Fruit fly (Drosophila melanogaster) whole organism, embryonic: ENCODE results near the gene Tcs3.

ENCODE experiments used
- Blimp-1 ChIP-seq: fragments of 200-800 bp; sonication (Bioruptor generic); optimal IDR thresholded peaks from 3 replicates; lab custom pipeline; 2018; ENCODE audit warnings: missing biosample characterization, missing genetic modification characterization, mild to moderate bottlenecking, moderate library complexity, missing genetic modification reagents
- CG10267 ChIP-seq: fragments of 200-800 bp; sonication (Bioruptor generic); optimal IDR thresholded peaks from 2 replicates; lab custom pipeline; 2018; ENCODE audit warnings: missing biosample characterization, mild to moderate bottlenecking, missing genetic modification characterization, moderate library complexity
- CG10979 ChIP-seq: fragments of 200-800 bp; sonication (Bioruptor generic); optimal IDR thresholded peaks from 2 replicates; lab custom pipeline; 2018; ENCODE audit warnings: missing biosample characterization, mild to moderate bottlenecking, missing genetic modification characterization, moderate library complexity
- CG11504 ChIP-seq: fragments of 200-800 bp; sonication (Bioruptor generic); optimal IDR thresholded peaks from 3 replicates; lab custom pipeline; 2019; ENCODE audit warnings: missing biosample characterization, mild to moderate bottlenecking, missing genetic modification characterization, moderate library complexity
- CG12659 ChIP-seq: fragments of 200-800 bp; sonication (Bioruptor generic); optimal IDR thresholded peaks from 3 replicates; lab custom pipeline; 2017; ENCODE audit warnings: mild to moderate bottlenecking, missing biosample characterization, missing genetic modification reagents, missing genetic modification characterization
- CG12744 ChIP-seq: fragments of 200-800 bp; sonication (Bioruptor generic); optimal IDR thresholded peaks from 2 replicates; lab custom pipeline; 2016; ENCODE audit warnings: missing biosample characterization, missing genetic modification characterization
- CG17612 ChIP-seq: fragments of 200-800 bp; sonication (Bioruptor generic); IDR thresholded peaks from 2 replicates; pipeline ENCODE4 v1.3.6; 2022; ENCODE audit warnings: missing biosample characterization, missing genetic modification characterization
- CG1792 ChIP-seq: fragments of 200-800 bp; sonication (Bioruptor generic); optimal IDR thresholded peaks from 2 replicates; lab custom pipeline; 2016; ENCODE audit warnings: missing biosample characterization, missing genetic modification characterization
- CG2116 ChIP-seq: fragments of 200-800 bp; sonication (Bioruptor generic); optimal IDR thresholded peaks from 3 replicates; lab custom pipeline; 2018; ENCODE audit warnings: missing biosample characterization, mild to moderate bottlenecking, missing genetic modification characterization
- CG30403 ChIP-seq: fragments of 200-800 bp; sonication (Bioruptor generic); optimal IDR thresholded peaks from 3 replicates; lab custom pipeline; 2016; ENCODE audit warnings: missing biosample characterization, missing genetic modification characterization
- CG31441 ChIP-seq: fragments of 200-800 bp; sonication (Bioruptor generic); IDR thresholded peaks from 2 replicates; pipeline ENCODE4 v1.3.6; 2022; ENCODE audit warnings: missing biosample characterization, missing genetic modification characterization
- CG5180 ChIP-seq: fragments of 200-800 bp; sonication (Bioruptor generic); optimal IDR thresholded peaks from 3 replicates; lab custom pipeline; 2017; ENCODE audit warnings: missing biosample characterization, missing genetic modification characterization, mild to moderate bottlenecking, moderate library complexity, missing genetic modification reagents
- CG6175 ChIP-seq: fragments of 200-800 bp; sonication (Bioruptor generic); IDR thresholded peaks from 3 replicates; pipeline ENCODE4 v1.3.6; 2022; ENCODE audit warnings: missing biosample characterization, missing genetic modification characterization
- CG6689 ChIP-seq: fragments of 200-800 bp; sonication (Bioruptor generic); IDR thresholded peaks from 2 replicates; pipeline ENCODE4 v1.3.6; 2022; ENCODE audit warnings: missing biosample characterization, missing genetic modification characterization
- CG6765 ChIP-seq: fragments of 200-800 bp; sonication (Bioruptor generic); optimal IDR thresholded peaks from 3 replicates; lab custom pipeline; 2017; ENCODE audit warnings: missing biosample characterization, mild to moderate bottlenecking, missing genetic modification characterization
- CG6791 ChIP-seq: fragments of 200-800 bp; sonication (Bioruptor generic); IDR thresholded peaks from 3 replicates; pipeline ENCODE4 v1.3.6; 2022; ENCODE audit warnings: missing biosample characterization, missing genetic modification characterization; ENCODE audit not compliant: partially characterized antibody
- CG7556 ChIP-seq: fragments of 200-800 bp; sonication (Bioruptor generic); optimal IDR thresholded peaks from 2 replicates; lab custom pipeline; 2017; ENCODE audit warnings: missing biosample characterization, mild to moderate bottlenecking, missing genetic modification characterization
- CG8359 ChIP-seq: fragments of 200-800 bp; sonication (Bioruptor generic); optimal IDR thresholded peaks from 2 replicates; lab custom pipeline; 2017; ENCODE audit warnings: missing biosample characterization, mild to moderate bottlenecking, missing genetic modification characterization, borderline replicate concordance
- CG9437 ChIP-seq: fragments of 200-800 bp; sonication (Bioruptor generic); optimal IDR thresholded peaks from 2 replicates; lab custom pipeline; 2018; ENCODE audit warnings: missing biosample characterization, mild to moderate bottlenecking, missing genetic modification characterization
- Dip2 ChIP-seq: fragments of 200-800 bp; sonication (Bioruptor generic); IDR thresholded peaks from 2 replicates; pipeline ENCODE4 v1.3.6; 2022; ENCODE audit warnings: missing biosample characterization, missing genetic modification characterization
- E2f1 ChIP-seq: fragments of 200-800 bp; sonication (Bioruptor generic); IDR thresholded peaks from 2 replicates; pipeline ENCODE4 v1.3.6; 2022; ENCODE audit warnings: missing biosample characterization, missing genetic modification characterization
- Fer3 ChIP-seq: fragments of 200-800 bp; sonication (Bioruptor generic); optimal IDR thresholded peaks from 2 replicates; lab custom pipeline; 2018; ENCODE audit warnings: missing biosample characterization, mild to moderate bottlenecking, missing genetic modification characterization, moderate library complexity
- Lim3 ChIP-seq: fragments of 200-800 bp; sonication (Bioruptor generic); IDR thresholded peaks from 2 replicates; pipeline ENCODE4 v1.3.6; 2022; ENCODE audit warnings: missing biosample characterization, missing genetic modification characterization
- Med ChIP-seq: fragments of 200-800 bp; sonication (Bioruptor generic); peaks from one replicate; lab custom pipeline; 2016; ENCODE audit warnings: missing biosample characterization, missing genetic modification characterization, mild to moderate bottlenecking, inconsistent platforms, moderate library complexity
- NC2α ChIP-seq: fragments of 200-800 bp; sonication (Bioruptor generic); optimal IDR thresholded peaks from 2 replicates; lab custom pipeline; 2016; ENCODE audit warnings: missing biosample characterization, missing genetic modification characterization
- Oaz ChIP-seq: fragments of 200-800 bp; sonication (Bioruptor generic); IDR thresholded peaks from 2 replicates; pipeline ENCODE4 v1.3.6; 2022; ENCODE audit warnings: missing biosample characterization, missing genetic modification characterization
- Oli ChIP-seq: fragments of 200-800 bp; sonication (Bioruptor generic); optimal IDR thresholded peaks from 2 replicates; lab custom pipeline; 2018; ENCODE audit warnings: missing biosample characterization, mild to moderate bottlenecking, missing genetic modification characterization, moderate library complexity
- Ptx1 ChIP-seq: fragments of 200-800 bp; sonication (Bioruptor generic); IDR thresholded peaks from 2 replicates; pipeline ENCODE4 v1.3.6; 2022; ENCODE audit warnings: missing biosample characterization, missing genetic modification characterization
- Sox102F ChIP-seq: fragments of 200-800 bp; sonication (Bioruptor generic); optimal IDR thresholded peaks from 2 replicates; lab custom pipeline; 2018; ENCODE audit warnings: missing biosample characterization, mild to moderate bottlenecking, missing genetic modification characterization, moderate library complexity
- danr ChIP-seq: fragments of 200-800 bp; sonication (Bioruptor generic); IDR thresholded peaks from 2 replicates; pipeline ENCODE4 v1.3.6; 2022; ENCODE audit warnings: missing biosample characterization, missing genetic modification characterization
- fd96Cb ChIP-seq: fragments of 200-800 bp; sonication (Bioruptor generic); optimal IDR thresholded peaks from 2 replicates; lab custom pipeline; 2018; ENCODE audit warnings: missing biosample characterization, mild to moderate bottlenecking, missing genetic modification characterization, moderate library complexity
- fu2 ChIP-seq: fragments of 200-800 bp; sonication (Bioruptor generic); optimal IDR thresholded peaks from 2 replicates; lab custom pipeline; 2016; ENCODE audit warnings: missing biosample characterization, missing genetic modification characterization
- gcm ChIP-seq: fragments of 200-800 bp; sonication (Bioruptor generic); optimal IDR thresholded peaks from 2 replicates; lab custom pipeline; 2019; ENCODE audit warnings: missing biosample characterization, mild to moderate bottlenecking, missing genetic modification characterization, moderate library complexity
- gem ChIP-seq: fragments of 200-800 bp; sonication (Bioruptor generic); optimal IDR thresholded peaks from 2 replicates; lab custom pipeline; 2019; ENCODE audit warnings: missing biosample characterization, mild to moderate bottlenecking, missing genetic modification characterization, moderate library complexity
- hbn ChIP-seq: fragments of 200-800 bp; sonication (Bioruptor generic); IDR thresholded peaks from 2 replicates; pipeline ENCODE4 v1.3.6; 2022; ENCODE audit warnings: missing biosample characterization, missing genetic modification characterization; ENCODE audit not compliant: partially characterized antibody
- hkb ChIP-seq, 2 experiments: fragments of 200-800 bp in 1 of 2; fragments of >200 bp in 1 of 2; sonication (Bioruptor generic) in 1 of 2; IDR thresholded peaks in 1 of 2; optimal IDR thresholded peaks in 1 of 2; 2 replicates each; pipeline versions ENCODE4 v1.3.6 to Lab custom; 2017 to 2022; ENCODE audit warnings: missing biosample characterization in 1 of 2, missing genetic modification characterization in 1 of 2
- hth ChIP-seq: fragments of >200 bp; optimal IDR thresholded peaks from 2 replicates; lab custom pipeline; 2017; ENCODE audit warnings: inconsistent platforms
- lmd ChIP-seq: fragments of 200-800 bp; sonication (Bioruptor generic); IDR thresholded peaks from 2 replicates; pipeline ENCODE4 v1.3.6; 2022; ENCODE audit warnings: missing biosample characterization, missing genetic modification characterization
- nerfin-2 ChIP-seq: fragments of 200-800 bp; sonication (Bioruptor generic); IDR thresholded peaks from 2 replicates; pipeline ENCODE4 v1.3.6; 2022; ENCODE audit warnings: missing biosample characterization, missing genetic modification characterization; ENCODE audit not compliant: partially characterized antibody
- nmo ChIP-seq: fragments of 200-800 bp; sonication (Bioruptor generic); optimal IDR thresholded peaks from 2 replicates; lab custom pipeline; 2018; ENCODE audit warnings: missing biosample characterization, mild to moderate bottlenecking, missing genetic modification characterization, moderate library complexity
- onecut ChIP-seq: fragments of 200-800 bp; sonication (Bioruptor generic); IDR thresholded peaks from 2 replicates; pipeline ENCODE4 v1.3.6; 2022; ENCODE audit warnings: missing biosample characterization, missing genetic modification characterization
- ranshi ChIP-seq: fragments of 200-800 bp; sonication (Bioruptor generic); IDR thresholded peaks from 2 replicates; pipeline ENCODE4 v1.3.6; 2022; ENCODE audit warnings: missing biosample characterization, missing genetic modification characterization
- row ChIP-seq: fragments of 200-800 bp; sonication (Bioruptor generic); IDR thresholded peaks from 3 replicates; pipeline ENCODE4 v1.3.6; 2022; ENCODE audit warnings: missing biosample characterization, missing genetic modification characterization
- schlank ChIP-seq: fragments of 200-800 bp; sonication (Bioruptor generic); optimal IDR thresholded peaks from 2 replicates; lab custom pipeline; 2018; ENCODE audit warnings: missing biosample characterization, mild to moderate bottlenecking, missing genetic modification characterization
- sisA ChIP-seq: fragments of 200-800 bp; sonication (Bioruptor generic); IDR thresholded peaks from 2 replicates; pipeline ENCODE4 v1.3.6; 2022; ENCODE audit warnings: missing biosample characterization, missing genetic modification characterization
- twi ChIP-seq: fragments of 200-800 bp; optimal IDR thresholded peaks from 2 replicates; lab custom pipeline; 2019; ENCODE audit warnings: missing biosample characterization, mild to moderate bottlenecking, missing genetic modification characterization, moderate library complexity
- unpg ChIP-seq: fragments of 200-800 bp; sonication (Bioruptor generic); optimal IDR thresholded peaks from 3 replicates; lab custom pipeline; 2018; ENCODE audit warnings: missing biosample characterization, mild to moderate bottlenecking, missing genetic modification characterization, moderate library complexity
- zen2 ChIP-seq: fragments of 200-800 bp; sonication (Bioruptor generic); IDR thresholded peaks from 3 replicates; pipeline ENCODE4 v1.3.6; 2022; ENCODE audit warnings: missing biosample characterization, missing genetic modification characterization; ENCODE audit not compliant: partially characterized antibody

Tcs3 gene

dm6 chr3L:16392874-16393273 lies 41.1 kb downstream of the Tcs3 start (continued):
- no peak for TF ChIP-seq CG6791 (GFP tag; lab: Robert Waterston, UW)
- TF ChIP-seq NC2α (GFP tag; lab: Kevin White, UChicago), result no peak
- peak; percentile 9 for TF ChIP-seq CG12659
- TF ChIP-seq CG7556 (GFP tag; lab: Kevin White, UChicago), result peak; percentile 22
- peak; percentile 43; the same call in 1 of the 2 replicates for TF ChIP-seq CG31441 (GFP tag; lab: Robert Waterston, UW)
- TF ChIP-seq nmo (GFP tag; lab: Kevin White, UChicago), result peak; percentile 32
- TF ChIP-seq CG9437 (GFP tag; lab: Kevin White, UChicago), result peak; percentile 33
- TF ChIP-seq CG2116 (GFP tag; lab: Kevin White, UChicago), result no peak
- no peak for TF ChIP-seq hkb (optimal IDR thresholded peaks at IDR 0.05; lab: Kevin White, UChicago)
- 0 out of 2 replicates have a peak, but pooled peaks have one; percentile 13 for TF ChIP-seq hkb (GFP tag; IDR thresholded peaks at IDR 0.05; lab: Robert Waterston, UW)
- peak; percentile 20 for TF ChIP-seq unpg (GFP tag; lab: Kevin White, UChicago)
- TF ChIP-seq Oli (tag; lab: Kevin White, UChicago), result peak; percentile 3
- peak; percentile 59 for TF ChIP-seq gem (tag; lab: Kevin White, UChicago)
- TF ChIP-seq E2f1 (GFP tag; lab: Robert Waterston, UW), result 0 out of 2 replicates have a peak, but pooled peaks have one; percentile 12
- TF ChIP-seq Dip2 (GFP tag; lab: Robert Waterston, UW), result no peak
- no peak for TF ChIP-seq onecut
- TF ChIP-seq Fer3 (tag; lab: Kevin White, UChicago), result peak; percentile 0
- TF ChIP-seq Oaz (GFP tag; lab: Robert Waterston, UW), result no peak
- TF ChIP-seq CG30403 (GFP tag; lab: Kevin White, UChicago), result peak; percentile 21
- TF ChIP-seq hth (lab: Kevin White, UChicago), result no peak
- TF ChIP-seq CG17612 (GFP tag; lab: Robert Waterston, UW), result peak; percentile 50; the same call in 1 of the 2 replicates
- TF ChIP-seq sisA (GFP tag; lab: Robert Waterston, UW), result 0 out of 2 replicates have a peak, but pooled peaks have one; percentile 7
- 0 out of 2 replicates have a peak, but pooled peaks have one; percentile 22 for TF ChIP-seq Ptx1 (GFP tag; lab: Robert Waterston, UW)
- peak; percentile 5 for TF ChIP-seq Blimp-1 (GFP tag; lab: Kevin White, UChicago)
- peak; percentile 12 for TF ChIP-seq fd96Cb (tag; lab: Kevin White, UChicago)
- peak; percentile 17; the same call in 1 of the 2 replicates for TF ChIP-seq CG6689 (GFP tag; lab: Robert Waterston, UW)
- 0 out of 2 replicates have a peak, but pooled peaks have one; percentile 24 for TF ChIP-seq lmd (GFP tag; lab: Robert Waterston, UW)
- peak; percentile 1 for TF ChIP-seq CG10267 (tag; lab: Kevin White, UChicago)
- no peak for TF ChIP-seq Lim3
- TF ChIP-seq CG10979, result peak; percentile 37
- peak; percentile 23 for TF ChIP-seq Sox102F (GFP tag; lab: Kevin White, UChicago)
- peak; percentile 60 for TF ChIP-seq CG11504 (tag; lab: Kevin White, UChicago)
- no peak for TF ChIP-seq fu2 (GFP tag; lab: Kevin White, UChicago)
- TF ChIP-seq schlank (tag; lab: Kevin White, UChicago), result no peak
- TF ChIP-seq danr (GFP tag; lab: Robert Waterston, UW), result no peak
- 0 out of 3 replicates have a peak, but pooled peaks have one; percentile 12 for TF ChIP-seq row
- TF ChIP-seq, all 482 proteins: peak for 48

- no peak for TF ChIP-seq gcm (GFP tag; lab: Kevin White, UChicago)
- TF ChIP-seq CG8359 (GFP tag; lab: Kevin White, UChicago), result no peak
- TF ChIP-seq ranshi, result no peak
- peak; percentile 41 for TF ChIP-seq Med
- TF ChIP-seq CG5180 (GFP tag; lab: Kevin White, UChicago), result peak; percentile 54
- TF ChIP-seq Sox102F (GFP tag; lab: Kevin White, UChicago), result no peak
- TF ChIP-seq CG6175 (GFP tag; lab: Robert Waterston, UW), result peak; percentile 81; the same call in 2 of the 3 replicates
- TF ChIP-seq zen2 (GFP tag; lab: Robert Waterston, UW), result no peak
- no peak for TF ChIP-seq CG12744
- TF ChIP-seq Blimp-1 (GFP tag; lab: Kevin White, UChicago), result no peak
- TF ChIP-seq gem (tag; lab: Kevin White, UChicago), result no peak
- TF ChIP-seq nerfin-2 (GFP tag; lab: Robert Waterston, UW), result no peak
- TF ChIP-seq CG6765 (GFP tag; lab: Kevin White, UChicago), result no peak
- TF ChIP-seq CG1792 (GFP tag; lab: Kevin White, UChicago), result no peak
- TF ChIP-seq hbn (GFP tag; lab: Robert Waterston, UW), result no peak
- TF ChIP-seq twi (tag; lab: Kevin White, UChicago), result no peak
- no peak for TF ChIP-seq hkb (optimal IDR thresholded peaks at IDR 0.05; lab: Kevin White, UChicago)
- TF ChIP-seq hkb (GFP tag; IDR thresholded peaks at IDR 0.05; lab: Robert Waterston, UW), result 0 out of 2 replicates have a peak, but pooled peaks have one; percentile 8
- no peak for TF ChIP-seq onecut
These were observed 41.9 kb downstream of the Tcs3 start for dm6 chr3L:16393700-16394099.
